Fruit fly (Drosophila melanogaster) whole organism, embryonic: Measurements from ENCODE around the gene Hmbs.
A peak's percentile ranks its signal among the peaks of the same experiment; 100 is the strongest.

ENCODE experiments used
- Aef1 ChIP-seq: fragments of 200-800 bp; sonication (Bioruptor generic); IDR thresholded peaks from 3 replicates; pipeline ENCODE4 v1.3.6; 2022; ENCODE audit warnings: missing biosample characterization, missing genetic modification characterization
- Awh ChIP-seq: fragments of 200-800 bp; sonication (Bioruptor generic); IDR thresholded peaks from 2 replicates; pipeline ENCODE4, ENCODE4 v1.3.6; 2022; ENCODE audit warnings: missing biosample characterization, missing genetic modification characterization
- CG10147 ChIP-seq: fragments of 200-800 bp; sonication (Bioruptor generic); optimal IDR thresholded peaks from 2 replicates; lab custom pipeline; 2019; ENCODE audit warnings: missing biosample characterization, mild to moderate bottlenecking, missing genetic modification characterization, moderate library complexity
- CG10209 ChIP-seq: fragments of 200-800 bp; sonication (Bioruptor generic); optimal IDR thresholded peaks from 3 replicates; lab custom pipeline; 2017; ENCODE audit warnings: missing biosample characterization, mild to moderate bottlenecking, missing genetic modification characterization, missing genetic modification reagents
- CG10274 ChIP-seq: fragments of 200-800 bp; sonication (Bioruptor generic); optimal IDR thresholded peaks from 3 replicates; lab custom pipeline; 2017; ENCODE audit warnings: missing biosample characterization, mild to moderate bottlenecking, missing genetic modification characterization
- CG11085 ChIP-seq: fragments of 200-800 bp; sonication (Bioruptor generic); IDR thresholded peaks from 2 replicates; pipeline ENCODE4 v1.3.6; 2022; ENCODE audit warnings: missing biosample characterization, missing genetic modification characterization
- CG11560 ChIP-seq: fragments of 200-800 bp; sonication (Bioruptor generic); IDR thresholded peaks from 3 replicates; pipeline ENCODE4 v1.3.6; 2022; ENCODE audit warnings: missing biosample characterization, missing genetic modification characterization
- CG12391 ChIP-seq: fragments of 200-800 bp; sonication (Bioruptor generic); optimal IDR thresholded peaks from 3 replicates; lab custom pipeline; 2018; ENCODE audit warnings: missing biosample characterization, mild to moderate bottlenecking, missing genetic modification characterization, moderate library complexity
- CG12744 ChIP-seq: fragments of 200-800 bp; sonication (Bioruptor generic); optimal IDR thresholded peaks from 2 replicates; lab custom pipeline; 2016; ENCODE audit warnings: missing biosample characterization, missing genetic modification characterization
- CG13296 ChIP-seq: fragments of 200-800 bp; sonication (Bioruptor generic); optimal IDR thresholded peaks from 3 replicates; lab custom pipeline; 2018; ENCODE audit warnings: missing biosample characterization, mild to moderate bottlenecking, missing genetic modification characterization
- CG15011 ChIP-seq: fragments of 200-800 bp; sonication (Bioruptor generic); optimal IDR thresholded peaks from 3 replicates; lab custom pipeline; 2018; ENCODE audit warnings: missing biosample characterization, mild to moderate bottlenecking, missing genetic modification characterization
- CG17612 ChIP-seq: fragments of 200-800 bp; sonication (Bioruptor generic); IDR thresholded peaks from 2 replicates; pipeline ENCODE4 v1.3.6; 2022; ENCODE audit warnings: missing biosample characterization, missing genetic modification characterization
- CG18262 ChIP-seq: fragments of 200-800 bp; optimal IDR thresholded peaks from 3 replicates; lab custom pipeline; 2019; ENCODE audit warnings: missing biosample characterization, mild to moderate bottlenecking, missing genetic modification characterization, moderate library complexity
- CG30403 ChIP-seq: fragments of 200-800 bp; sonication (Bioruptor generic); optimal IDR thresholded peaks from 3 replicates; lab custom pipeline; 2016; ENCODE audit warnings: missing biosample characterization, missing genetic modification characterization
- CG3407 ChIP-seq: fragments of 200-800 bp; sonication (Bioruptor generic); optimal IDR thresholded peaks from 2 replicates; lab custom pipeline; 2018; ENCODE audit warnings: missing biosample characterization, mild to moderate bottlenecking, missing genetic modification characterization
- CG3847 ChIP-seq: fragments of 200-800 bp; sonication (Bioruptor generic); IDR thresholded peaks from 2 replicates; pipeline ENCODE4 v1.3.6; 2022; ENCODE audit warnings: missing biosample characterization, missing genetic modification characterization
- CG6654 ChIP-seq: fragments of 200-800 bp; sonication (Bioruptor generic); optimal IDR thresholded peaks from 2 replicates; lab custom pipeline; 2017; ENCODE audit warnings: missing biosample characterization, mild to moderate bottlenecking, missing genetic modification characterization
- CG7786 ChIP-seq: fragments of 200-800 bp; sonication (Bioruptor generic); optimal IDR thresholded peaks from 2 replicates; lab custom pipeline; 2016; ENCODE audit warnings: missing biosample characterization, missing genetic modification characterization
- CG8281 ChIP-seq: fragments of 200-800 bp; sonication (Bioruptor generic); optimal IDR thresholded peaks from 2 replicates; lab custom pipeline; 2018; ENCODE audit warnings: missing biosample characterization, mild to moderate bottlenecking, missing genetic modification characterization, moderate library complexity
- CkIIα-i1 ChIP-seq: fragments of 200-800 bp; sonication (Bioruptor generic); IDR thresholded peaks from 2 replicates; pipeline ENCODE4 v1.3.6; 2022; ENCODE audit warnings: missing biosample characterization, missing genetic modification characterization
- CrebB ChIP-seq: fragments of 200-800 bp; sonication (Bioruptor generic); optimal IDR thresholded peaks from 3 replicates; lab custom pipeline; 2018; ENCODE audit warnings: missing biosample characterization, mild to moderate bottlenecking, missing genetic modification characterization
- Dll ChIP-seq: fragments of 200-800 bp; sonication (Bioruptor generic); IDR thresholded peaks from 4 replicates; pipeline ENCODE4 v1.3.6; 2022; ENCODE audit warnings: missing biosample characterization, missing genetic modification characterization; ENCODE audit not compliant: partially characterized antibody
- Doc2 ChIP-seq: fragments of 200-800 bp; sonication (Bioruptor generic); IDR thresholded peaks from 2 replicates; pipeline ENCODE4 v1.3.6; 2022; ENCODE audit warnings: missing biosample characterization, missing genetic modification characterization
- Eip74EF ChIP-seq, 2 experiments: fragments of 200-800 bp in 1 of 2; fragments of >200 bp in 1 of 2; sonication (Bioruptor generic) in 1 of 2; optimal IDR thresholded peaks; 2 replicates each; lab custom pipeline; 2017 to 2019; ENCODE audit warnings: missing biosample characterization in 2 of 2, missing genetic modification characterization in 2 of 2, mild to moderate bottlenecking in 1 of 2, moderate library complexity in 1 of 2
- Elba2 ChIP-seq: fragments of 200-800 bp; sonication (Bioruptor generic); optimal IDR thresholded peaks from 3 replicates; lab custom pipeline; 2016; ENCODE audit warnings: missing biosample characterization, missing genetic modification characterization
- Hmx ChIP-seq: fragments of 200-800 bp; sonication (Bioruptor generic); optimal IDR thresholded peaks from 2 replicates; lab custom pipeline; 2016; ENCODE audit warnings: missing biosample characterization, missing genetic modification characterization
- Hr78 ChIP-seq, 2 experiments: fragments of 200-800 bp in 1 of 2; fragments of >200 bp in 1 of 2; sonication (Bioruptor generic) in 1 of 2; optimal IDR thresholded peaks; 2 replicates each; lab custom pipeline; 2017 to 2019; ENCODE audit warnings: missing biosample characterization in 2 of 2, missing genetic modification characterization in 2 of 2, mild to moderate bottlenecking in 1 of 2, moderate library complexity in 1 of 2
- Med ChIP-seq: fragments of 200-800 bp; sonication (Bioruptor generic); peaks from one replicate; lab custom pipeline; 2016; ENCODE audit warnings: missing biosample characterization, missing genetic modification characterization, mild to moderate bottlenecking, inconsistent platforms, moderate library complexity
- Oaz ChIP-seq: fragments of 200-800 bp; sonication (Bioruptor generic); IDR thresholded peaks from 2 replicates; pipeline ENCODE4 v1.3.6; 2022; ENCODE audit warnings: missing biosample characterization, missing genetic modification characterization
- Spps ChIP-seq: fragments of 200-800 bp; sonication (Bioruptor generic); optimal IDR thresholded peaks from 2 replicates; lab custom pipeline; 2018; ENCODE audit warnings: missing biosample characterization, mild to moderate bottlenecking, missing genetic modification characterization
- ab ChIP-seq: fragments of 200-800 bp; sonication (Bioruptor generic); optimal IDR thresholded peaks from 2 replicates; lab custom pipeline; 2016; ENCODE audit warnings: missing biosample characterization, missing genetic modification characterization
- corto ChIP-seq: fragments of 200-800 bp; sonication (Bioruptor generic); optimal IDR thresholded peaks from 2 replicates; lab custom pipeline; 2016; ENCODE audit warnings: missing biosample characterization, mild to moderate bottlenecking, missing genetic modification characterization, moderate library complexity
- esg ChIP-seq: fragments of 200-800 bp; sonication (Bioruptor generic); conservative IDR thresholded peaks from 2 replicates; pipeline ENCODE4 v1.3.6; 2022; ENCODE audit warnings: missing biosample characterization, missing genetic modification characterization
- eyg ChIP-seq: fragments of 200-800 bp; sonication (Bioruptor generic); optimal IDR thresholded peaks from 3 replicates; lab custom pipeline; 2016; ENCODE audit warnings: missing biosample characterization, missing genetic modification characterization
- gfzf ChIP-seq: fragments of 200-800 bp; sonication (Bioruptor generic); optimal IDR thresholded peaks from 2 replicates; lab custom pipeline; 2016; ENCODE audit warnings: missing biosample characterization, mild to moderate bottlenecking, missing genetic modification characterization, moderate library complexity
- gsb-n ChIP-seq: fragments of 200-800 bp; sonication (Bioruptor generic); optimal IDR thresholded peaks from 3 replicates; lab custom pipeline; 2018; ENCODE audit warnings: missing biosample characterization, mild to moderate bottlenecking, missing genetic modification characterization
- hb ChIP-seq: fragments of 200-800 bp; sonication (Bioruptor generic); IDR thresholded peaks from 3 replicates; pipeline ENCODE4 v1.3.6; 2022; ENCODE audit warnings: missing biosample characterization, missing genetic modification characterization; ENCODE audit not compliant: partially characterized antibody
- kah ChIP-seq: fragments of 200-800 bp; sonication (Bioruptor generic); optimal IDR thresholded peaks from 2 replicates; lab custom pipeline; 2018; ENCODE audit warnings: missing biosample characterization, mild to moderate bottlenecking, missing genetic modification characterization
- odd ChIP-seq: fragments of 200-800 bp; sonication (Bioruptor generic); optimal IDR thresholded peaks from 2 replicates; lab custom pipeline; 2017; ENCODE audit warnings: missing biosample characterization, mild to moderate bottlenecking, missing genetic modification characterization
- salm ChIP-seq: fragments of 200-800 bp; sonication (Bioruptor generic); optimal IDR thresholded peaks from 2 replicates; lab custom pipeline; 2018; ENCODE audit warnings: missing biosample characterization, mild to moderate bottlenecking, missing genetic modification characterization
- sens ChIP-seq: fragments of 200-800 bp; sonication (Bioruptor generic); peaks from one replicate; lab custom pipeline; 2016; ENCODE audit warnings: missing biosample characterization, missing genetic modification characterization
- shn ChIP-seq: fragments of 200-800 bp; sonication (Bioruptor generic); optimal IDR thresholded peaks from 3 replicates; lab custom pipeline; 2016; ENCODE audit warnings: missing biosample characterization, missing genetic modification characterization
- slbo ChIP-seq: fragments of 200-800 bp; sonication (Bioruptor generic); IDR thresholded peaks from 2 replicates; pipeline ENCODE4 v1.3.6; 2022; ENCODE audit warnings: missing biosample characterization, missing genetic modification characterization
- sob ChIP-seq: fragments of 200-800 bp; sonication (Bioruptor generic); IDR thresholded peaks from 2 replicates; pipeline ENCODE4 v1.3.6; 2022; ENCODE audit warnings: missing biosample characterization, missing genetic modification characterization
- tgo ChIP-seq: fragments of 200-800 bp; sonication (Bioruptor generic); IDR thresholded peaks from 3 replicates; pipeline ENCODE4 v1.3.6; 2022; ENCODE audit warnings: missing biosample characterization, missing genetic modification characterization
- ttk ChIP-seq: fragments of 200-800 bp; sonication (Bioruptor generic); IDR thresholded peaks from 2 replicates; pipeline ENCODE4 v2.1.2; 2022; ENCODE audit warnings: missing biosample characterization, missing genetic modification characterization
- wdn ChIP-seq: fragments of 200-800 bp; sonication (Bioruptor generic); IDR thresholded peaks from 2 replicates; pipeline ENCODE4 v1.3.6; 2022; ENCODE audit warnings: missing biosample characterization, missing genetic modification characterization
- yki ChIP-seq: fragments of >200 bp; optimal IDR thresholded peaks from 3 replicates; lab custom pipeline; 2018
- z ChIP-seq: fragments of 200-800 bp; sonication (Bioruptor generic); IDR thresholded peaks from 3 replicates; pipeline ENCODE4 v1.3.6; 2022; ENCODE audit warnings: missing biosample characterization, missing genetic modification characterization
- zen ChIP-seq: fragments of 200-800 bp; sonication (Bioruptor generic); optimal IDR thresholded peaks from 3 replicates; lab custom pipeline; 2018; ENCODE audit warnings: missing biosample characterization, mild to moderate bottlenecking, missing genetic modification characterization, moderate library complexity
- zfh2 ChIP-seq: fragments of 200-800 bp; sonication (Bioruptor generic); optimal IDR thresholded peaks from 2 replicates; lab custom pipeline; 2016; ENCODE audit warnings: missing biosample characterization, missing genetic modification characterization

Hmbs gene

DNA sequence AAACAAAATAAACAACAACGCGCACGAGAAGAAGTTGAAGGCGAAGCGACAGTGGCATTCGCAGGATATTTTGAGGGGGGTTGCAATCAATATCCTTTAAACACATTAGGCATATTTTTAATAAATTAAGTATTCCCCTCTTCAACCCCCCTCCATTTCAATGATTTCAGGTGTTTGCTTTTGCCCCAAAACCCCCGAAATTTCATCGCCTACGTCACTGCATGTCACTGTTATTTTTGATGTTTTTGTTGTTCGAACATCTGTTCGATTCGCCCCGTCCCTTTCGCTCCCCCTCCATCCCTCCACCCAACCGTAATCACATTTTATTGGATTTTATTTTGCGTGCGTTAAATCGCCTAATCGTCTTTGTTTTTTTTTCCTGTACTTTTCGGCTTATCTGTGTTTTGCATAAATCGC lies 33.5 kb downstream of the Hmbs start (continued):
- TF ChIP-seq Spps = peak; percentile 16
- no peak for TF ChIP-seq CkIIα-i1
- TF ChIP-seq Awh = peak; percentile 87
- no peak for TF ChIP-seq corto
- peak; percentile 69 for TF ChIP-seq CG12391
- TF ChIP-seq Aef1 (GFP tag; lab: Robert Waterston, UW) = peak; percentile 83
- no peak for TF ChIP-seq kah
- TF ChIP-seq z = peak; percentile 75
- no peak; the same call in 1 of the 2 replicates for TF ChIP-seq Doc2 (GFP tag; lab: Robert Waterston, UW)
- TF ChIP-seq Elba2 (GFP tag; lab: Kevin White, UChicago) = peak; percentile 76
- peak; percentile 82 for TF ChIP-seq CG3847 (GFP tag; lab: Robert Waterston, UW)
- peak; percentile 98 for TF ChIP-seq Med (GFP tag; lab: Kevin White, UChicago)
- no peak for TF ChIP-seq Dll
- TF ChIP-seq odd (GFP tag; lab: Kevin White, UChicago) = peak; percentile 24
- TF ChIP-seq gfzf (GFP tag; lab: Kevin White, UChicago) = no peak
- peak; percentile 42 for TF ChIP-seq CG10274 (GFP tag; lab: Kevin White, UChicago)
- peak; percentile 49 for TF ChIP-seq CrebB
- TF ChIP-seq zen (tag; lab: Kevin White, UChicago) = peak; percentile 92
- TF ChIP-seq ttk (GFP tag; lab: Robert Waterston, UW) = peak; percentile 68
- peak; percentile 57 for TF ChIP-seq eyg (GFP tag; lab: Kevin White, UChicago)
- peak; percentile 35 for TF ChIP-seq CG8281
- peak; percentile 78; the same call in 2 of the 3 replicates for TF ChIP-seq CG11560
- peak; percentile 72 for TF ChIP-seq CG11085 (GFP tag; lab: Robert Waterston, UW)
- peak; percentile 46 for TF ChIP-seq CG12744 (GFP tag; lab: Kevin White, UChicago)
- peak; percentile 81 for TF ChIP-seq CG10209 (GFP tag; lab: Kevin White, UChicago)
- peak; percentile 46; the same call in 1 of the 2 replicates for TF ChIP-seq Oaz
- TF ChIP-seq CG15011 (GFP tag; lab: Kevin White, UChicago) = peak; percentile 33
- TF ChIP-seq shn = peak; percentile 48
- peak; percentile 83 for TF ChIP-seq CG18262 (tag; lab: Kevin White, UChicago)
- no peak for TF ChIP-seq Hmx (GFP tag; lab: Kevin White, UChicago)
- peak; percentile 80 for TF ChIP-seq CG30403 (GFP tag; lab: Kevin White, UChicago)
- peak; percentile 66 for TF ChIP-seq CG7786 (GFP tag; lab: Kevin White, UChicago)
- TF ChIP-seq hb (GFP tag; lab: Robert Waterston, UW) = no peak
- TF ChIP-seq CG13296 (GFP tag; lab: Kevin White, UChicago) = peak; percentile 61
- TF ChIP-seq sob = peak; percentile 90
- peak; percentile 12 for TF ChIP-seq salm
- peak in 1 of 2 experiments; percentile 25 for TF ChIP-seq Eip74EF (GFP tag; optimal IDR thresholded peaks at IDR 0.05; lab: Kevin White, UChicago)
- peak; percentile 27 for TF ChIP-seq CG6654 (GFP tag; lab: Kevin White, UChicago)
- TF ChIP-seq tgo (GFP tag; lab: Robert Waterston, UW) = peak; percentile 79
- peak; percentile 56 for TF ChIP-seq zfh2 (GFP tag; lab: Kevin White, UChicago)
- TF ChIP-seq sens (GFP tag; lab: Kevin White, UChicago) = peak; percentile 96
- peak; percentile 92 for TF ChIP-seq slbo (GFP tag; lab: Robert Waterston, UW)
- TF ChIP-seq Hr78 (GFP tag; optimal IDR thresholded peaks at IDR 0.05; lab: Kevin White, UChicago) = peak in 1 of 2 experiments; percentile 6
- TF ChIP-seq CG3407 = peak; percentile 39
- peak; percentile 79 for TF ChIP-seq wdn (GFP tag; lab: Robert Waterston, UW)
- TF ChIP-seq CG10147 (GFP tag; lab: Kevin White, UChicago) = peak; percentile 51
- peak; percentile 45 for TF ChIP-seq gsb-n
- TF ChIP-seq yki (lab: Kevin White, UChicago) = no peak
- peak; percentile 86 for TF ChIP-seq esg (GFP tag; lab: Robert Waterston, UW)
- TF ChIP-seq CG17612 (GFP tag; lab: Robert Waterston, UW) = peak; percentile 63; the same call in 1 of the 2 replicates
- TF ChIP-seq ab (GFP tag; lab: Kevin White, UChicago) = peak; percentile 62
